Worm (Caenorhabditis elegans) whole organism, L2 larva: ENCODE data around the gene ttr-39.

ENCODE experiments used
- C34F6.9 ChIP-seq: fragments of 150-350 bp; optimal IDR thresholded peaks from 2 replicates; lab custom pipeline; 2014; ENCODE audit warnings: missing biosample characterization, missing genetic modification characterization
- F13H6.1 ChIP-seq: sonication (generic microtip); optimal IDR thresholded peaks from 2 replicates; lab custom pipeline; 2016; ENCODE audit warnings: missing genetic modification characterization, missing compliant biosample characterization
- R02D3.7 ChIP-seq: fragments of 150-350 bp; optimal IDR thresholded peaks from 2 replicates; lab custom pipeline; 2014; ENCODE audit warnings: missing biosample characterization, missing genetic modification characterization
- ZK546.5 ChIP-seq: sonication (generic microtip); optimal IDR thresholded peaks from 2 replicates; lab custom pipeline; 2017; ENCODE audit warnings: missing biosample characterization, missing genetic modification characterization
- alr-1 ChIP-seq: fragments of 150-350 bp; optimal IDR thresholded peaks from 2 replicates; lab custom pipeline; 2014; ENCODE audit warnings: missing biosample characterization, missing genetic modification characterization
- ama-1 ChIP-seq: fragments of 150-350 bp; optimal IDR thresholded peaks from 2 replicates; lab custom pipeline; 2018; ENCODE audit warnings: inconsistent platforms
- blmp-1 ChIP-seq: sonication (generic microtip); optimal IDR thresholded peaks from 2 replicates; lab custom pipeline; 2017; ENCODE audit warnings: missing genetic modification characterization, mild to moderate bottlenecking, missing compliant biosample characterization, antibody characterized with exemption, moderate library complexity; ENCODE audit not compliant: insufficient read depth
- crh-2 ChIP-seq: sonication (generic microtip); optimal IDR thresholded peaks from 2 replicates; lab custom pipeline; 2017; ENCODE audit warnings: missing biosample characterization, missing genetic modification characterization
- egl-27 ChIP-seq: sonication (generic microtip); optimal IDR thresholded peaks from 3 replicates; lab custom pipeline; 2017; ENCODE audit warnings: missing biosample characterization, missing genetic modification reagents, missing genetic modification characterization
- elt-3 ChIP-seq: sonication (generic microtip); optimal IDR thresholded peaks from 2 replicates; lab custom pipeline; 2017; ENCODE audit warnings: missing biosample characterization, missing genetic modification characterization
- fos-1 ChIP-seq: fragments of 150-350 bp; optimal IDR thresholded peaks from 2 replicates; lab custom pipeline; 2014; ENCODE audit warnings: missing biosample characterization, missing genetic modification characterization
- lin-39 ChIP-seq: fragments of 150-350 bp; optimal IDR thresholded peaks from 2 replicates; lab custom pipeline; 2014; ENCODE audit warnings: missing biosample characterization, missing genetic modification reagents, missing genetic modification characterization
- lsy-2 ChIP-seq, 2 experiments: fragments of 150-350 bp in 1 of 2; sonication (generic microtip) in 1 of 2; optimal IDR thresholded peaks; 2 replicates each; lab custom pipeline; 2014 to 2017; ENCODE audit warnings: missing biosample characterization in 2 of 2, missing genetic modification characterization in 2 of 2
- mab-5 ChIP-seq: fragments of 150-350 bp; optimal IDR thresholded peaks from 2 replicates; lab custom pipeline; 2014; ENCODE audit warnings: missing biosample characterization, missing genetic modification characterization
- mbf-1 ChIP-seq: sonication (generic microtip); optimal IDR thresholded peaks from 2 replicates; lab custom pipeline; 2017; ENCODE audit warnings: missing biosample characterization, missing genetic modification characterization
- mdl-1 ChIP-seq, 2 experiments: fragments of 150-350 bp in 1 of 2; sonication (generic microtip) in 1 of 2; optimal IDR thresholded peaks; 2 replicates each; lab custom pipeline; 2017; ENCODE audit warnings: missing biosample characterization in 2 of 2, missing genetic modification characterization in 2 of 2
- nhr-11 ChIP-seq: fragments of 150-350 bp; optimal IDR thresholded peaks from 2 replicates; lab custom pipeline; 2014; ENCODE audit warnings: missing biosample characterization, missing genetic modification characterization
- nhr-12 ChIP-seq: fragments of 150-350 bp; optimal IDR thresholded peaks from 2 replicates; lab custom pipeline; 2014; ENCODE audit warnings: missing biosample characterization, missing genetic modification characterization
- nhr-129 ChIP-seq: fragments of 150-350 bp; optimal IDR thresholded peaks from 2 replicates; lab custom pipeline; 2014; ENCODE audit warnings: missing biosample characterization, missing genetic modification characterization
- nhr-23 ChIP-seq: fragments of 150-350 bp; optimal IDR thresholded peaks from 2 replicates; lab custom pipeline; 2014; ENCODE audit warnings: missing biosample characterization, missing genetic modification reagents, missing genetic modification characterization
- nhr-237 ChIP-seq: fragments of 150-350 bp; optimal IDR thresholded peaks from 2 replicates; lab custom pipeline; 2014; ENCODE audit warnings: missing biosample characterization, missing genetic modification characterization
- nhr-25 ChIP-seq: fragments of 150-350 bp; sonication (generic microtip); optimal IDR thresholded peaks from 3 replicates; lab custom pipeline; 2014; ENCODE audit warnings: missing biosample characterization, missing genetic modification characterization
- sem-4 ChIP-seq: fragments of 150-350 bp; optimal IDR thresholded peaks from 2 replicates; lab custom pipeline; 2014; ENCODE audit warnings: missing biosample characterization, missing genetic modification reagents, missing genetic modification characterization
- sma-3 ChIP-seq: sonication (generic microtip); optimal IDR thresholded peaks from 2 replicates; lab custom pipeline; 2016; ENCODE audit warnings: missing genetic modification reagents, missing genetic modification characterization, missing compliant biosample characterization
- sma-9 ChIP-seq, 2 experiments: fragments of 150-350 bp in 1 of 2; sonication (generic microtip) in 1 of 2; optimal IDR thresholded peaks; 2 replicates each; lab custom pipeline; 2014 to 2016; ENCODE audit warnings: missing genetic modification characterization in 2 of 2, mild to moderate bottlenecking in 1 of 2, missing biosample characterization in 1 of 2, missing compliant biosample characterization in 1 of 2, missing genetic modification reagents in 1 of 2, moderate library complexity in 1 of 2
- snpc-4 ChIP-seq: fragments of 150-350 bp; optimal IDR thresholded peaks from 2 replicates; lab custom pipeline; 2014; ENCODE audit warnings: missing biosample characterization, missing genetic modification characterization
- unc-39 ChIP-seq: fragments of 150-350 bp; optimal IDR thresholded peaks from 2 replicates; lab custom pipeline; 2014; ENCODE audit warnings: missing biosample characterization, missing genetic modification characterization
- unc-55 ChIP-seq: fragments of 150-350 bp; sonication (generic microtip); optimal IDR thresholded peaks from 3 replicates; lab custom pipeline; 2014; ENCODE audit warnings: missing biosample characterization, missing genetic modification reagents, missing genetic modification characterization
- unc-62 ChIP-seq: fragments of 150-350 bp; optimal IDR thresholded peaks from 2 replicates; lab custom pipeline; 2014; ENCODE audit warnings: missing biosample characterization, missing genetic modification reagents, missing genetic modification characterization
- zag-1 ChIP-seq: fragments of 150-350 bp; optimal IDR thresholded peaks from 2 replicates; lab custom pipeline; 2014; ENCODE audit warnings: missing biosample characterization, missing genetic modification characterization
- ztf-1 ChIP-seq: fragments of 200-800 bp; sonication (Bioruptor generic); conservative IDR thresholded peaks from 2 replicates; pipeline ENCODE4 v1.3.6; 2022; ENCODE audit warnings: missing genetic modification characterization, missing compliant biosample characterization
- ztf-11 ChIP-seq: sonication (generic microtip); optimal IDR thresholded peaks from 2 replicates; lab custom pipeline; 2017; ENCODE audit warnings: missing biosample characterization, missing genetic modification characterization

Gene ttr-39

ce11 chrIV:10066456-10066855 is 23.2 kb downstream of the ttr-39 start:
- no peak for TF ChIP-seq nhr-237 (tag; lab: Kevin White, UChicago)
- peak; percentile 61 for TF ChIP-seq fos-1 (tag; lab: Kevin White, UChicago)
- no peak for TF ChIP-seq sma-9 (GFP tag; optimal IDR thresholded peaks at IDR 0.05; lab: Kevin White, UChicago)
- no peak for TF ChIP-seq sma-9 (tag; optimal IDR thresholded peaks at IDR 0.05; lab: Kevin White, UChicago)
- no peak for TF ChIP-seq blmp-1 (tag; lab: Kevin White, UChicago)
- no peak for TF ChIP-seq alr-1 (tag; lab: Kevin White, UChicago)

ce11 chrIV:10065159-10065558 is 24.5 kb downstream of the ttr-39 start:
- TF ChIP-seq lin-39 (peak; percentile 3), nhr-237 (tag; lab: Kevin White, UChicago) (no peak), ama-1 (lab: Kevin White, UChicago) (no peak), zag-1 (tag; lab: Kevin White, UChicago) (no peak), unc-39 (tag; lab: Kevin White, UChicago) (no peak), crh-2 (tag; lab: Kevin White, UChicago) (no peak), nhr-129 (peak; percentile 12), mdl-1 (tag; optimal IDR thresholded peaks at IDR 0.05; lab: Kevin White, UChicago) (no peak), R02D3.7 (tag; lab: Kevin White, UChicago) (no peak), nhr-25 (tag; lab: Kevin White, UChicago) (no peak), fos-1 (tag; lab: Kevin White, UChicago) (no peak), mab-5 (peak; percentile 68), C34F6.9 (no peak)
- TF ChIP-seq, all 48 proteins: peak for 3

ce11 chrIV:10063941-10064340 is 25.7 kb downstream of the ttr-39 start:
- TF ChIP-seq lsy-2 (tag; optimal IDR thresholded peaks at IDR 0.05; lab: Kevin White, UChicago) (no peak), unc-55 (no peak), sem-4 (tag; lab: Kevin White, UChicago) (no peak), R02D3.7 (tag; lab: Kevin White, UChicago) (no peak), elt-3 (tag; lab: Kevin White, UChicago) (no peak), lin-39 (no peak)

ce11 chrIV:10062728-10063127 is 26.9 kb downstream of the ttr-39 start, which contains the start of gene ipla-7:
ipla-7 (minus strand) TSS chrIV:10062849.
- TF ChIP-seq nhr-129 (peak; percentile 11), snpc-4 (tag; lab: Kevin White, UChicago) (peak; percentile 5), nhr-12 (tag; lab: Kevin White, UChicago) (no peak), fos-1 (tag; lab: Kevin White, UChicago) (peak; percentile 62), C34F6.9 (peak; percentile 70), lsy-2 (tag; optimal IDR thresholded peaks at IDR 0.05; lab: Kevin White, UChicago) (peak in 1 of 2 experiments; percentile 21), unc-55 (peak; percentile 29), mab-5 (no peak), mdl-1 (tag; optimal IDR thresholded peaks at IDR 0.05; lab: Kevin White, UChicago) (peak in 1 of 2 experiments; percentile 33), nhr-25 (tag; lab: Kevin White, UChicago) (no peak), nhr-23 (tag; lab: Kevin White, UChicago) (no peak), ztf-1 (GFP tag; lab: Robert Waterston, UW) (no peak), crh-2 (tag; lab: Kevin White, UChicago) (peak; percentile 62), unc-62 (GFP tag; lab: Kevin White, UChicago) (no peak), ztf-11 (tag; lab: Kevin White, UChicago) (no peak), sma-3 (GFP tag; lab: Kevin White, UChicago) (no peak), unc-39 (tag; lab: Kevin White, UChicago) (no peak), F13H6.1 (peak; percentile 29), zag-1 (tag; lab: Kevin White, UChicago) (peak; percentile 31)
- TF ChIP-seq, all 48 proteins: peak for 10

ce11 chrIV:10060795-10061194 is 28.9 kb downstream of the ttr-39 start:
- no peak for TF ChIP-seq lsy-2 (tag; optimal IDR thresholded peaks at IDR 0.05; lab: Kevin White, UChicago)
- TF ChIP-seq fos-1 (tag; lab: Kevin White, UChicago) = peak; percentile 57
- TF ChIP-seq ZK546.5 (tag; lab: Kevin White, UChicago) = no peak

ce11 chrIV:10059175-10059574 is 30.5 kb downstream of the ttr-39 start:
- TF ChIP-seq mdl-1 (tag; optimal IDR thresholded peaks at IDR 0.05; lab: Kevin White, UChicago) (no peak), sma-3 (GFP tag; lab: Kevin White, UChicago) (peak; percentile 7), crh-2 (tag; lab: Kevin White, UChicago) (peak; percentile 99), alr-1 (tag; lab: Kevin White, UChicago) (no peak), mbf-1 (tag; lab: Kevin White, UChicago) (no peak), ZK546.5 (tag; lab: Kevin White, UChicago) (no peak), nhr-11 (tag; lab: Kevin White, UChicago) (no peak), egl-27 (tag; lab: Kevin White, UChicago) (peak; percentile 42), F13H6.1 (peak; percentile 55), sma-9 (GFP tag; optimal IDR thresholded peaks at IDR 0.05; lab: Kevin White, UChicago) (peak; percentile 77), sma-9 (tag; optimal IDR thresholded peaks at IDR 0.05; lab: Kevin White, UChicago) (no peak), R02D3.7 (tag; lab: Kevin White, UChicago) (no peak), fos-1 (tag; lab: Kevin White, UChicago) (peak; percentile 76), ztf-1 (GFP tag; lab: Robert Waterston, UW) (no peak)
